Fruit fly (Drosophila melanogaster) whole organism, prepupa: Measurements from ENCODE around the gene rdgB.

ENCODE experiments used
- CG8119 ChIP-seq: fragments of 200-800 bp; sonication (Bioruptor generic); IDR thresholded peaks from 3 replicates; pipeline ENCODE4 v1.3.6; 2022; ENCODE audit warnings: missing biosample characterization, missing genetic modification characterization
- Eip93F ChIP-seq: fragments of 200-800 bp; sonication (Bioruptor generic); optimal IDR thresholded peaks from 2 replicates; lab custom pipeline; 2016; ENCODE audit warnings: missing biosample characterization, mild to moderate bottlenecking, missing genetic modification characterization
- Gug ChIP-seq: fragments of 200-800 bp; sonication (Bioruptor generic); IDR thresholded peaks from 2 replicates; pipeline ENCODE4 v1.3.6; 2022; ENCODE audit warnings: missing biosample characterization, missing genetic modification characterization
- OdsH ChIP-seq: fragments of 200-800 bp; sonication (Bioruptor generic); optimal IDR thresholded peaks from 3 replicates; lab custom pipeline; 2016; ENCODE audit warnings: missing biosample characterization, missing genetic modification characterization
- Smox ChIP-seq: fragments of 200-800 bp; sonication (Bioruptor generic); optimal IDR thresholded peaks from 3 replicates; lab custom pipeline; 2016; ENCODE audit warnings: missing biosample characterization, missing genetic modification characterization
- fd59A ChIP-seq: fragments of 200-800 bp; sonication (Bioruptor generic); optimal IDR thresholded peaks from 2 replicates; lab custom pipeline; 2017; ENCODE audit warnings: missing biosample characterization, mild to moderate bottlenecking, missing genetic modification characterization, missing genetic modification reagents
- svp ChIP-seq: fragments of 200-800 bp; sonication (Bioruptor generic); peaks from one replicate; lab custom pipeline; 2016; ENCODE audit warnings: missing biosample characterization, missing genetic modification characterization
- topi ChIP-seq: fragments of 200-800 bp; sonication (Bioruptor generic); optimal IDR thresholded peaks from 3 replicates; lab custom pipeline; 2016; ENCODE audit warnings: missing biosample characterization, missing genetic modification characterization

- no peak for TF ChIP-seq svp (GFP tag; lab: Kevin White, UChicago)
- TF ChIP-seq fd59A (GFP tag; lab: Kevin White, UChicago), result no peak
- TF ChIP-seq CG8119 (GFP tag; lab: Robert Waterston, UW), result no peak
- TF ChIP-seq Eip93F (GFP tag; lab: Kevin White, UChicago), result no peak
- no peak for TF ChIP-seq topi
- TF ChIP-seq Gug (GFP tag; lab: Robert Waterston, UW), result no peak
- TF ChIP-seq OdsH (GFP tag; lab: Kevin White, UChicago), result no peak
- TF ChIP-seq Smox (GFP tag; lab: Kevin White, UChicago), result no peak
Observed at dm6 chrX:13721934-13722333, 40.6 kb upstream of the rdgB start, which contains the start of the genes Mrgn1 and mus101.
